ENCODE assay signal across 3 fruit fly cellular contexts in genomic region chrX:16811213-16811749, dm6.
TF ChIP-seq lines count a peak whose summit lies in the region.

TSS of gene CG4829 (plus strand) at chrX:16811699.

TF ChIP-seq in whole organism, embryonic, 481 proteins besides CTCF, POLR2A, EP300 and RAD21 (continued from another document and continues in another):
- TF ChIP-seq CG4360 (GFP tag; IDR thresholded peaks at IDR 0.05; lab: Robert Waterston, UW) (peak; percentile 50), crc (GFP tag; optimal IDR thresholded peaks at IDR 0.05; lab: Kevin White, UChicago) (peak; percentile 77), CG10654 (GFP tag; optimal IDR thresholded peaks at IDR 0.05; lab: Kevin White, UChicago) (peak; percentile 82), mam (GFP tag; optimal IDR thresholded peaks at IDR 0.05; lab: Kevin White, UChicago) (peak; percentile 83), NfI (GFP tag; optimal IDR thresholded peaks at IDR 0.05; lab: Kevin White, UChicago) (peak; percentile 91), Mad (GFP tag; optimal IDR thresholded peaks at IDR 0.05; lab: Kevin White, UChicago) (peak; percentile 77), ken (GFP tag; IDR thresholded peaks at IDR 0.05; lab: Robert Waterston, UW) (peak; percentile 81), luna (GFP tag; optimal IDR thresholded peaks at IDR 0.05; lab: Kevin White, UChicago) (peak; percentile 45), ase (GFP tag; IDR thresholded peaks at IDR 0.05; lab: Robert Waterston, UW) (peak; percentile 85), CG14014 (GFP tag; IDR thresholded peaks at IDR 0.05; lab: Robert Waterston, UW) (peak; percentile 88), danr (GFP tag; IDR thresholded peaks at IDR 0.05; lab: Robert Waterston, UW) (peak; percentile 86), sd (tag; optimal IDR thresholded peaks at IDR 0.05; lab: Kevin White, UChicago) (peak; percentile 66), Nf-YA (GFP tag; IDR thresholded peaks at IDR 0.05; lab: Robert Waterston, UW) (peak; percentile 72), CG7786 (GFP tag; optimal IDR thresholded peaks at IDR 0.05; lab: Kevin White, UChicago) (peak; percentile 81), insv (GFP tag; optimal IDR thresholded peaks at IDR 0.05; lab: Kevin White, UChicago) (peak in 1 of 2 experiments; percentile 21), gsb-n (tag; optimal IDR thresholded peaks at IDR 0.05; lab: Kevin White, UChicago) (peak; percentile 79), CkIIα-i1 (GFP tag; IDR thresholded peaks at IDR 0.05; lab: Robert Waterston, UW) (no peak), crp (GFP tag; optimal IDR thresholded peaks at IDR 0.05; lab: Kevin White, UChicago) (peak in 1 of 2 experiments; percentile 38), CG12659 (GFP tag; optimal IDR thresholded peaks at IDR 0.05; lab: Kevin White, UChicago) (peak; percentile 85), knrl (GFP tag; IDR thresholded peaks at IDR 0.05; lab: Robert Waterston, UW; ENCODE audit: partially characterized antibody) (no peak), wdn (GFP tag; IDR thresholded peaks at IDR 0.05; lab: Robert Waterston, UW) (peak; percentile 70; the same call in 1 of the 2 replicates), CG32772 (GFP tag; IDR thresholded peaks at IDR 0.05; lab: Robert Waterston, UW) (peak; percentile 86), CG6254 (GFP tag; optimal IDR thresholded peaks at IDR 0.05; lab: Kevin White, UChicago) (peak; percentile 80), Elba2 (GFP tag; optimal IDR thresholded peaks at IDR 0.05; lab: Kevin White, UChicago) (no peak), Oli (tag; optimal IDR thresholded peaks at IDR 0.05; lab: Kevin White, UChicago) (peak; percentile 91), CG15601 (tag; optimal IDR thresholded peaks at IDR 0.05; lab: Kevin White, UChicago) (peak; percentile 79), CG4854 (GFP tag; optimal IDR thresholded peaks at IDR 0.05; lab: Kevin White, UChicago) (peak; percentile 79), da (GFP tag; optimal IDR thresholded peaks at IDR 0.05; lab: Kevin White, UChicago) (peak; percentile 40), D19B (GFP tag; optimal IDR thresholded peaks at IDR 0.05; lab: Kevin White, UChicago) (peak; percentile 68), Dip3 (GFP tag; optimal IDR thresholded peaks at IDR 0.05; lab: Kevin White, UChicago) (peak; percentile 74), p53 (GFP tag; optimal IDR thresholded peaks at IDR 0.05; lab: Kevin White, UChicago) (peak; percentile 10), CG16813 (GFP tag; IDR thresholded peaks at IDR 0.05; lab: Robert Waterston, UW; ENCODE audit: partially characterized antibody) (no peak), gcm (GFP tag; optimal IDR thresholded peaks at IDR 0.05; lab: Kevin White, UChicago) (peak; percentile 82), CG9876 (GFP tag; optimal IDR thresholded peaks at IDR 0.05; lab: Kevin White, UChicago) (peak; percentile 31), chm (GFP tag; IDR thresholded peaks at IDR 0.05; lab: Robert Waterston, UW) (peak; percentile 87; the same call in 1 of the 2 replicates), Eip74EF (GFP tag; optimal IDR thresholded peaks at IDR 0.05; lab: Kevin White, UChicago) (peak in 1 of 2 experiments; percentile 85), sob (GFP tag; IDR thresholded peaks at IDR 0.05; lab: Robert Waterston, UW) (peak; percentile 89), CG4404 (GFP tag; IDR thresholded peaks at IDR 0.05; lab: Robert Waterston, UW) (peak; percentile 43; the same call in 1 of the 2 replicates), grn (GFP tag; optimal IDR thresholded peaks at IDR 0.05; lab: Kevin White, UChicago) (no peak), zfh2 (GFP tag; optimal IDR thresholded peaks at IDR 0.05; lab: Kevin White, UChicago) (peak; percentile 73), dimm (GFP tag; IDR thresholded peaks at IDR 0.05; lab: Robert Waterston, UW) (peak; percentile 48; the same call in 1 of the 2 replicates), lilli (GFP tag; optimal IDR thresholded peaks at IDR 0.05; lab: Kevin White, UChicago) (peak; percentile 89), Camta (GFP tag; optimal IDR thresholded peaks at IDR 0.05; lab: Kevin White, UChicago) (peak; percentile 70)

TF ChIP-seq in whole organism, prepupa, 60 proteins besides CTCF, POLR2A, EP300 and RAD21 (continued from another document):
- peak; percentile 38 for TF ChIP-seq CG7368 (GFP tag; optimal IDR thresholded peaks at IDR 0.05; lab: Kevin White, UChicago)
- TF ChIP-seq Gug (GFP tag; IDR thresholded peaks at IDR 0.05; lab: Robert Waterston, UW): peak; percentile 62
- no peak for TF ChIP-seq CG11294 (GFP tag; IDR thresholded peaks at IDR 0.05; lab: Robert Waterston, UW)
- no peak for TF ChIP-seq Eip93F (GFP tag; optimal IDR thresholded peaks at IDR 0.05; lab: Kevin White, UChicago)
- TF ChIP-seq Lpt (GFP tag; optimal IDR thresholded peaks at IDR 0.05; lab: Kevin White, UChicago): no peak
- peak; percentile 64 for TF ChIP-seq topi (GFP tag; optimal IDR thresholded peaks at IDR 0.05; lab: Kevin White, UChicago)
- TF ChIP-seq Sox15 (GFP tag; optimal IDR thresholded peaks at IDR 0.05; lab: Kevin White, UChicago): peak; percentile 18
- TF ChIP-seq CG6792 (GFP tag; optimal IDR thresholded peaks at IDR 0.05; lab: Kevin White, UChicago): peak; percentile 25
- TF ChIP-seq cyc (GFP tag; optimal IDR thresholded peaks at IDR 0.05; lab: Kevin White, UChicago): peak; percentile 63
- peak; percentile 3 for TF ChIP-seq Ets21C (GFP tag; optimal IDR thresholded peaks at IDR 0.05; lab: Kevin White, UChicago)
- no peak for TF ChIP-seq CG16779 (tag; optimal IDR thresholded peaks at IDR 0.05; lab: Kevin White, UChicago)
- TF ChIP-seq Eip75B (GFP tag; optimal IDR thresholded peaks at IDR 0.05; lab: Kevin White, UChicago): no peak
- TF ChIP-seq pdm3 (GFP tag; optimal IDR thresholded peaks at IDR 0.05; lab: Kevin White, UChicago): peak; percentile 50
- TF ChIP-seq esn (GFP tag; optimal IDR thresholded peaks at IDR 0.05; lab: Kevin White, UChicago): peak; percentile 45
- no peak for TF ChIP-seq fd85E (GFP tag; optimal IDR thresholded peaks at IDR 0.05; lab: Kevin White, UChicago)
- TF ChIP-seq fkh (GFP tag; optimal IDR thresholded peaks at IDR 0.05; lab: Kevin White, UChicago): peak; percentile 39
- TF ChIP-seq CG31627 (GFP tag; optimal IDR thresholded peaks at IDR 0.05; lab: Kevin White, UChicago): peak; percentile 58
- peak; percentile 53 for TF ChIP-seq Hr39 (GFP tag; optimal IDR thresholded peaks at IDR 0.05; lab: Kevin White, UChicago)
- peak; percentile 21 for TF ChIP-seq CG3032 (tag; optimal IDR thresholded peaks at IDR 0.05; lab: Kevin White, UChicago)
- TF ChIP-seq CG34406 (GFP tag; optimal IDR thresholded peaks at IDR 0.05; lab: Kevin White, UChicago): peak; percentile 29
- TF ChIP-seq net (GFP tag; optimal IDR thresholded peaks at IDR 0.05; lab: Kevin White, UChicago): peak; percentile 18
- TF ChIP-seq fd59A (GFP tag; optimal IDR thresholded peaks at IDR 0.05; lab: Kevin White, UChicago): no peak
- no peak for TF ChIP-seq CG9139 (GFP tag; optimal IDR thresholded peaks at IDR 0.05; lab: Kevin White, UChicago)
- peak; percentile 85 for TF ChIP-seq Eip78C (GFP tag; lab: Kevin White, UChicago)
- TF ChIP-seq achi (GFP tag; optimal IDR thresholded peaks at IDR 0.05; lab: Kevin White, UChicago): peak; percentile 35
- peak; percentile 26 for TF ChIP-seq Sox102F (GFP tag; optimal IDR thresholded peaks at IDR 0.05; lab: Kevin White, UChicago)
- TF ChIP-seq CG15336 (GFP tag; IDR thresholded peaks at IDR 0.05; lab: Robert Waterston, UW): peak; percentile 67; the same call in 1 of the 2 replicates
- no peak for TF ChIP-seq CG6854 (GFP tag; optimal IDR thresholded peaks at IDR 0.05; lab: Kevin White, UChicago)
- no peak for TF ChIP-seq dac (GFP tag; optimal IDR thresholded peaks at IDR 0.05; lab: Kevin White, UChicago)
- no peak for TF ChIP-seq CG8119 (GFP tag; IDR thresholded peaks at IDR 0.05; lab: Robert Waterston, UW)
- TF ChIP-seq OdsH (GFP tag; optimal IDR thresholded peaks at IDR 0.05; lab: Kevin White, UChicago): peak; percentile 48
- peak; percentile 19 for TF ChIP-seq CG1621 (tag; optimal IDR thresholded peaks at IDR 0.05; lab: Kevin White, UChicago)
- peak; percentile 55 for TF ChIP-seq CG10669 (GFP tag; optimal IDR thresholded peaks at IDR 0.05; lab: Kevin White, UChicago)

TF ChIP-seq in whole organism, wandering third instar larva, 38 proteins besides CTCF, POLR2A, EP300 and RAD21 (continued from another document):
- TF ChIP-seq Hr78 (GFP tag; optimal IDR thresholded peaks at IDR 0.05; lab: Kevin White, UChicago): no peak
- no peak for TF ChIP-seq Dif (GFP tag; optimal IDR thresholded peaks at IDR 0.05; lab: Kevin White, UChicago; ENCODE audit: partially characterized antibody)
- no peak for TF ChIP-seq Myc (optimal IDR thresholded peaks at IDR 0.05; lab: Kevin White, UChicago)
- no peak for TF ChIP-seq dl (GFP tag; optimal IDR thresholded peaks at IDR 0.05; lab: Kevin White, UChicago; ENCODE audit: insufficient read depth in 1 of 2, partially characterized antibody in 2 of 2)
- no peak for TF ChIP-seq pan (optimal IDR thresholded peaks at IDR 0.05; lab: Kevin White, UChicago)
- TF ChIP-seq Mio (GFP tag; optimal IDR thresholded peaks at IDR 0.05; lab: Kevin White, UChicago): no peak
- peak; percentile 54 for TF ChIP-seq sv (GFP tag; optimal IDR thresholded peaks at IDR 0.05; lab: Kevin White, UChicago)
